Worm (Caenorhabditis elegans) whole organism, late embryonic: ENCODE results near the gene raga-1.

Experiments
- C38D4.7 ChIP-seq: fragments of 200-800 bp; sonication (Bioruptor generic); optimal IDR thresholded peaks from 2 replicates; lab custom pipeline; 2018; ENCODE audit warnings: mild to moderate bottlenecking, missing genetic modification characterization, moderate library complexity, missing compliant biosample characterization
- K09A11.1 ChIP-seq: sonication (generic microtip); optimal IDR thresholded peaks from 2 replicates; lab custom pipeline; 2017; ENCODE audit warnings: antibody characterized with exemption, mild to moderate bottlenecking, missing genetic modification characterization, missing compliant biosample characterization; ENCODE audit not compliant: insufficient read depth
- dmd-4 ChIP-seq: sonication (generic microtip); optimal IDR thresholded peaks from 2 replicates; lab custom pipeline; 2016; ENCODE audit warnings: borderline replicate concordance, missing genetic modification characterization, missing compliant biosample characterization
- fax-1 ChIP-seq: sonication (generic microtip); optimal IDR thresholded peaks from 2 replicates; lab custom pipeline; 2016; ENCODE audit warnings: missing genotype, missing genetic modification characterization, missing compliant biosample characterization
- fkh-10 ChIP-seq: fragments of 150-350 bp; optimal IDR thresholded peaks from 2 replicates; lab custom pipeline; 2014; ENCODE audit warnings: missing biosample characterization, missing genetic modification reagents, missing genetic modification characterization
- gmeb-2 ChIP-seq: sonication (generic microtip); optimal IDR thresholded peaks from 2 replicates; lab custom pipeline; 2016; ENCODE audit warnings: missing genetic modification characterization, inconsistent platforms, missing compliant biosample characterization
- pqm-1 ChIP-seq: sonication (generic microtip); optimal IDR thresholded peaks from 2 replicates; lab custom pipeline; 2016; ENCODE audit warnings: missing genetic modification characterization, missing compliant biosample characterization
- rnt-1 ChIP-seq: sonication (generic microtip); optimal IDR thresholded peaks from 2 replicates; lab custom pipeline; 2016; ENCODE audit warnings: missing genetic modification characterization, missing compliant biosample characterization
- tbx-2 ChIP-seq: sonication (generic microtip); optimal IDR thresholded peaks from 2 replicates; lab custom pipeline; 2016; ENCODE audit warnings: missing genetic modification characterization, missing compliant biosample characterization
- unc-86 ChIP-seq: sonication (generic microtip); optimal IDR thresholded peaks from 2 replicates; lab custom pipeline; 2016; ENCODE audit warnings: missing genetic modification characterization, missing compliant biosample characterization

- no peak for TF ChIP-seq fax-1
- no peak for TF ChIP-seq unc-86
- no peak for TF ChIP-seq gmeb-2 (tag; lab: Kevin White, UChicago)
- no peak for TF ChIP-seq K09A11.1 (tag; lab: Kevin White, UChicago)
- peak; percentile 53 for TF ChIP-seq rnt-1 (tag; lab: Kevin White, UChicago)
- TF ChIP-seq pqm-1: no peak
- TF ChIP-seq C38D4.7 (GFP tag; lab: Kevin White, UChicago): no peak
- TF ChIP-seq dmd-4 (tag; lab: Kevin White, UChicago): no peak
- TF ChIP-seq tbx-2 (tag; lab: Kevin White, UChicago): no peak
- TF ChIP-seq fkh-10 (GFP tag; lab: Kevin White, UChicago): no peak
Observed at ce11 chrII:11293433-11293832, 7.7 kb upstream of the raga-1 start, which contains the start of gene C47G2.4.
